Fruit fly (Drosophila melanogaster): ENCODE measurements around the gene CG4678.

dm6 chrX:16697882-16698571 is 2.1 kb downstream of the CG4678 start:
- TF ChIP-seq br (GFP tag; optimal IDR thresholded peaks at IDR 0.05), result no peak
- TF ChIP-seq CG9705 (GFP tag; optimal IDR thresholded peaks at IDR 0.05), result no peak
- TF ChIP-seq OdsH (GFP tag; optimal IDR thresholded peaks at IDR 0.05), result no peak
- no peak for TF ChIP-seq Dfd (GFP tag; optimal IDR thresholded peaks at IDR 0.05)
- TF ChIP-seq Myc (optimal IDR thresholded peaks at IDR 0.05), result no peak
- TF ChIP-seq lola (GFP tag; optimal IDR thresholded peaks at IDR 0.05), result no peak
- TF ChIP-seq Mio (GFP tag; optimal IDR thresholded peaks at IDR 0.05), result no peak
- no peak for TF ChIP-seq fru (GFP tag; optimal IDR thresholded peaks at IDR 0.05)
- no peak for TF ChIP-seq psq (GFP tag; optimal IDR thresholded peaks at IDR 0.05)
- TF ChIP-seq usp (GFP tag; optimal IDR thresholded peaks at IDR 0.05), result no peak
- TF ChIP-seq woc (GFP tag; optimal IDR thresholded peaks at IDR 0.05), result no peak
- TF ChIP-seq N (GFP tag; optimal IDR thresholded peaks at IDR 0.05), result no peak
- no peak for TF ChIP-seq GATAd (GFP tag; optimal IDR thresholded peaks at IDR 0.05)
- no peak for TF ChIP-seq tai (GFP tag; optimal IDR thresholded peaks at IDR 0.05)

Measured in whole organism, wandering third instar larva.